In genomic region chrX:9261626-9262189, ce11 we compare ENCODE assay signal across 5 worm cellular contexts.
TF ChIP-seq lines count a peak whose summit lies in the region.

No protein-coding gene starts in this region.

TF ChIP-seq in whole organism, L1 larva, 84 proteins besides CTCF, POLR2A, EP300 and RAD21:
- TF ChIP-seq pag-3 (tag; optimal IDR thresholded peaks at IDR 0.05; lab: Kevin White, UChicago; ENCODE audit: borderline replicate concordance, insufficient read depth) (no peak), C04F5.9 (tag; optimal IDR thresholded peaks at IDR 0.05; lab: Kevin White, UChicago) (no peak), ama-1 (optimal IDR thresholded peaks at IDR 0.05; lab: Kevin White, UChicago) (peak; percentile 61), elt-2 (tag; optimal IDR thresholded peaks at IDR 0.05; lab: Kevin White, UChicago) (peak; percentile 60), nhr-20 (tag; optimal IDR thresholded peaks at IDR 0.05; lab: Kevin White, UChicago) (no peak)

TF ChIP-seq in whole organism, L3 larva, 47 proteins besides CTCF, POLR2A, EP300 and RAD21:
- no peak for TF ChIP-seq nhr-237 (tag; optimal IDR thresholded peaks at IDR 0.05; lab: Kevin White, UChicago)
- peak; percentile 33 for TF ChIP-seq elt-2 (tag; optimal IDR thresholded peaks at IDR 0.05; lab: Kevin White, UChicago)
- TF ChIP-seq egl-5 (tag; optimal IDR thresholded peaks at IDR 0.05; lab: Kevin White, UChicago), result no peak
- TF ChIP-seq aly-2 (tag; optimal IDR thresholded peaks at IDR 0.05; lab: Kevin White, UChicago), result no peak

TF ChIP-seq in whole organism, L4 larva, 104 proteins besides CTCF, POLR2A, EP300 and RAD21:
- TF ChIP-seq T20F7.1 (GFP tag; optimal IDR thresholded peaks at IDR 0.05; lab: Kevin White, UChicago) (no peak), dve-1 (tag; optimal IDR thresholded peaks at IDR 0.05; lab: Kevin White, UChicago; ENCODE audit: insufficient read depth) (peak; percentile 54), nhr-102 (tag; optimal IDR thresholded peaks at IDR 0.05; lab: Kevin White, UChicago) (peak; percentile 47), aly-2 (tag; optimal IDR thresholded peaks at IDR 0.05; lab: Kevin White, UChicago) (no peak), ces-1 (GFP tag; optimal IDR thresholded peaks at IDR 0.05; lab: Kevin White, UChicago) (no peak), zfp-3 (GFP tag; conservative IDR thresholded peaks at IDR 0.05; lab: Robert Waterston, UW) (peak; percentile 60; the same call in 1 of the 2 replicates), lin-15B (tag; optimal IDR thresholded peaks at IDR 0.05; lab: Kevin White, UChicago) (no peak), spr-3 (GFP tag; optimal IDR thresholded peaks at IDR 0.05; lab: Kevin White, UChicago) (no peak), attf-4 (tag; optimal IDR thresholded peaks at IDR 0.05; lab: Kevin White, UChicago) (no peak), zip-11 (GFP tag; IDR thresholded peaks at IDR 0.05; lab: Robert Waterston, UW) (no peak), ceh-62 (tag; optimal IDR thresholded peaks at IDR 0.05; lab: Kevin White, UChicago) (no peak), php-3 (GFP tag; IDR thresholded peaks at IDR 0.05; lab: Robert Waterston, UW) (peak; percentile 41; the same call in 1 of the 2 replicates), egl-43 (GFP tag; IDR thresholded peaks at IDR 0.05; lab: Robert Waterston, UW) (no peak), nhr-42 (GFP tag; IDR thresholded peaks at IDR 0.05; lab: Robert Waterston, UW) (no peak), pha-4 (GFP tag; IDR thresholded peaks at IDR 0.05; lab: Robert Waterston, UW) (no peak), pha-4 (tag; optimal IDR thresholded peaks at IDR 0.05; lab: Kevin White, UChicago) (no peak), snpc-1.2 (GFP tag; IDR thresholded peaks at IDR 0.05; lab: Robert Waterston, UW) (0 out of 2 replicates have a peak, but pooled peaks have one; percentile 17)

TF ChIP-seq in whole organism, late embryonic, 69 proteins besides CTCF, POLR2A, EP300 and RAD21:
- TF ChIP-seq ceh-19 (GFP tag; optimal IDR thresholded peaks at IDR 0.05; lab: Kevin White, UChicago) (no peak), ama-1 (optimal IDR thresholded peaks at IDR 0.05; lab: Kevin White, UChicago) (no peak), elt-2 (tag; optimal IDR thresholded peaks at IDR 0.05; lab: Kevin White, UChicago) (peak; percentile 5)
TF ChIP-seq in whole organism, late embryonic: peak in this region for 1.

TF ChIP-seq in whole organism, young adult, 124 proteins besides CTCF, POLR2A, EP300 and RAD21:
- TF ChIP-seq hsf-1 (GFP tag; IDR thresholded peaks at IDR 0.05; lab: Robert Waterston, UW), result no peak
- no peak for TF ChIP-seq attf-6 (GFP tag; IDR thresholded peaks at IDR 0.05; lab: Robert Waterston, UW)
- peak; percentile 17 for TF ChIP-seq tlf-1 (GFP tag; optimal IDR thresholded peaks at IDR 0.05; lab: Kevin White, UChicago)
- TF ChIP-seq repo-1 (tag; optimal IDR thresholded peaks at IDR 0.05; lab: Kevin White, UChicago), result no peak
- no peak for TF ChIP-seq C17E4.6 (GFP tag; IDR thresholded peaks at IDR 0.05; lab: Robert Waterston, UW)
- no peak for TF ChIP-seq egl-18 (GFP tag; IDR thresholded peaks at IDR 0.05; lab: Robert Waterston, UW)
- no peak for TF ChIP-seq B0019.2 (GFP tag; conservative IDR thresholded peaks at IDR 0.05; lab: Robert Waterston, UW)
- TF ChIP-seq ceh-100 (GFP tag; IDR thresholded peaks at IDR 0.05; lab: Robert Waterston, UW), result no peak
- TF ChIP-seq ztf-25 (GFP tag; IDR thresholded peaks at IDR 0.05; lab: Robert Waterston, UW), result no peak
- peak; percentile 63; the same call in 1 of the 2 replicates for TF ChIP-seq Y56A3A.18 (GFP tag; IDR thresholded peaks at IDR 0.05; lab: Robert Waterston, UW)
- no peak for TF ChIP-seq hlh-26 (GFP tag; conservative IDR thresholded peaks at IDR 0.05; lab: Robert Waterston, UW)
- TF ChIP-seq Y53G8AR.9 (GFP tag; conservative IDR thresholded peaks at IDR 0.05; lab: Robert Waterston, UW), result peak; percentile 70; the same call in 1 of the 2 replicates
- no peak for TF ChIP-seq cebp-1 (GFP tag; IDR thresholded peaks at IDR 0.05; lab: Robert Waterston, UW)
- TF ChIP-seq cebp-1 (tag; optimal IDR thresholded peaks at IDR 0.05; lab: Kevin White, UChicago), result no peak
- 0 out of 2 replicates have a peak, but pooled peaks have one; percentile 41 for TF ChIP-seq nfyb-1 (GFP tag; IDR thresholded peaks at IDR 0.05; lab: Robert Waterston, UW)
- TF ChIP-seq let-607 (tag; optimal IDR thresholded peaks at IDR 0.05; lab: Kevin White, UChicago), result no peak
- no peak for TF ChIP-seq nhr-179 (tag; optimal IDR thresholded peaks at IDR 0.05; lab: Kevin White, UChicago)
- no peak for TF ChIP-seq sdz-38 (tag; optimal IDR thresholded peaks at IDR 0.05; lab: Kevin White, UChicago)
- peak; percentile 0 for TF ChIP-seq madf-10 (tag; optimal IDR thresholded peaks at IDR 0.05; lab: Kevin White, UChicago)
- TF ChIP-seq unc-130 (GFP tag; optimal IDR thresholded peaks at IDR 0.05; lab: Kevin White, UChicago), result no peak
- TF ChIP-seq B0336.3 (GFP tag; IDR thresholded peaks at IDR 0.05; lab: Robert Waterston, UW), result peak; percentile 54; the same call in 1 of the 2 replicates
